Fruit fly (Drosophila melanogaster) whole organism, wandering third instar larva: Measurements from ENCODE around the gene Rack1.

Experiments used
- Hnf4 ChIP-seq: fragments of 200-800 bp; sonication (Bioruptor generic); optimal IDR thresholded peaks from 2 replicates; lab custom pipeline; 2016; ENCODE audit warnings: missing biosample characterization, mild to moderate bottlenecking, missing genetic modification characterization
- Hr78 ChIP-seq: fragments of >200 bp; optimal IDR thresholded peaks from 2 replicates; lab custom pipeline; 2017; ENCODE audit warnings: missing biosample characterization, missing genetic modification characterization
- Mio ChIP-seq: sonication (Bioruptor generic); optimal IDR thresholded peaks from 2 replicates; lab custom pipeline; 2016; ENCODE audit warnings: missing biosample characterization, missing genetic modification characterization
- Myc ChIP-seq: fragments of >200 bp; optimal IDR thresholded peaks from 2 replicates; lab custom pipeline; 2017
- jim ChIP-seq: fragments of 175-275, 200-325 bp; sonication (Bioruptor generic); optimal IDR thresholded peaks from 2 replicates; lab custom pipeline; 2016; ENCODE audit warnings: missing biosample characterization, mild to moderate bottlenecking, missing genetic modification characterization
- lola ChIP-seq: fragments of >200 bp; optimal IDR thresholded peaks from 2 replicates; lab custom pipeline; 2017; ENCODE audit warnings: missing biosample characterization, missing genetic modification characterization
- pan ChIP-seq: fragments of >200 bp; optimal IDR thresholded peaks from 2 replicates; lab custom pipeline; 2017
- psq ChIP-seq: fragments of 200-800 bp; sonication (Bioruptor generic); optimal IDR thresholded peaks from 3 replicates; lab custom pipeline; 2017; ENCODE audit warnings: missing biosample characterization, mild to moderate bottlenecking, missing genetic modification characterization, moderate library complexity
- woc ChIP-seq: sonication (Bioruptor generic); optimal IDR thresholded peaks from 2 replicates; lab custom pipeline; 2016; ENCODE audit warnings: missing biosample characterization, mild to moderate bottlenecking, missing genetic modification characterization

- no peak for TF ChIP-seq jim (GFP tag; lab: Kevin White, UChicago)
- no peak for TF ChIP-seq pan (lab: Kevin White, UChicago)
- no peak for TF ChIP-seq Myc (lab: Kevin White, UChicago)
- TF ChIP-seq Mio (GFP tag; lab: Kevin White, UChicago), result no peak
- no peak for TF ChIP-seq Hnf4
- no peak for TF ChIP-seq woc (GFP tag; lab: Kevin White, UChicago)
- no peak for TF ChIP-seq lola (GFP tag; lab: Kevin White, UChicago)
- no peak for TF ChIP-seq Hr78 (GFP tag; lab: Kevin White, UChicago)
- no peak for TF ChIP-seq psq (GFP tag; lab: Kevin White, UChicago)
Observed at dm6 chr2L:7833238-7833637, 6.1 kb upstream of the Rack1 start.
